Fruit fly (Drosophila melanogaster) whole organism, embryonic: ENCODE measurements around the gene CG13896.

ENCODE experiments used
- ATbp ChIP-seq: fragments of 200-800 bp; sonication (Bioruptor generic); optimal IDR thresholded peaks from 2 replicates; lab custom pipeline; 2017; ENCODE audit warnings: missing biosample characterization, mild to moderate bottlenecking, missing genetic modification characterization, missing genetic modification reagents
- Atf6 ChIP-seq: fragments of 200-800 bp; sonication (Bioruptor generic); IDR thresholded peaks from 2 replicates; pipeline ENCODE4 v1.3.6; 2022; ENCODE audit warnings: missing biosample characterization, missing genetic modification characterization
- CG11504 ChIP-seq: fragments of 200-800 bp; sonication (Bioruptor generic); optimal IDR thresholded peaks from 3 replicates; lab custom pipeline; 2019; ENCODE audit warnings: missing biosample characterization, mild to moderate bottlenecking, missing genetic modification characterization, moderate library complexity
- CG11560 ChIP-seq: fragments of 200-800 bp; sonication (Bioruptor generic); IDR thresholded peaks from 3 replicates; pipeline ENCODE4 v1.3.6; 2022; ENCODE audit warnings: missing biosample characterization, missing genetic modification characterization
- CG12391 ChIP-seq: fragments of 200-800 bp; sonication (Bioruptor generic); optimal IDR thresholded peaks from 3 replicates; lab custom pipeline; 2018; ENCODE audit warnings: missing biosample characterization, mild to moderate bottlenecking, missing genetic modification characterization, moderate library complexity
- CG12769 ChIP-seq: fragments of 200-800 bp; sonication (Bioruptor generic); optimal IDR thresholded peaks from 2 replicates; lab custom pipeline; 2019; ENCODE audit warnings: missing biosample characterization, mild to moderate bottlenecking, missing genetic modification characterization, moderate library complexity
- CG15479 ChIP-seq: fragments of 200-800 bp; sonication (Bioruptor generic); optimal IDR thresholded peaks from 3 replicates; lab custom pipeline; 2019; ENCODE audit warnings: missing biosample characterization, mild to moderate bottlenecking, missing genetic modification characterization, moderate library complexity
- CG16779 ChIP-seq: fragments of 200-800 bp; sonication (Bioruptor generic); IDR thresholded peaks from 2 replicates; pipeline ENCODE4 v1.3.6; 2022; ENCODE audit warnings: missing biosample characterization, missing genetic modification characterization
- CG17328 ChIP-seq: fragments of 200-800 bp; sonication (Bioruptor generic); IDR thresholded peaks from 2 replicates; pipeline ENCODE4 v1.3.6; 2022; ENCODE audit warnings: missing biosample characterization, missing genetic modification characterization
- CG30403 ChIP-seq: fragments of 200-800 bp; sonication (Bioruptor generic); optimal IDR thresholded peaks from 3 replicates; lab custom pipeline; 2016; ENCODE audit warnings: missing biosample characterization, missing genetic modification characterization
- CG4360 ChIP-seq: fragments of 200-800 bp; sonication (Bioruptor generic); IDR thresholded peaks from 2 replicates; pipeline ENCODE4 v1.3.6; 2022; ENCODE audit warnings: missing biosample characterization, missing genetic modification characterization
- CG4404 ChIP-seq: fragments of 200-800 bp; sonication (Bioruptor generic); IDR thresholded peaks from 2 replicates; pipeline ENCODE4 v1.3.6; 2022; ENCODE audit warnings: missing biosample characterization, missing genetic modification characterization
- CG7839 ChIP-seq: fragments of 200-800 bp; sonication (Bioruptor generic); optimal IDR thresholded peaks from 3 replicates; lab custom pipeline; 2018; ENCODE audit warnings: missing biosample characterization, mild to moderate bottlenecking, missing genetic modification characterization, moderate library complexity
- CG8089 ChIP-seq: fragments of 200-800 bp; sonication (Bioruptor generic); optimal IDR thresholded peaks from 3 replicates; lab custom pipeline; 2016; ENCODE audit warnings: missing biosample characterization, missing genetic modification characterization
- CG8281 ChIP-seq: fragments of 200-800 bp; sonication (Bioruptor generic); optimal IDR thresholded peaks from 2 replicates; lab custom pipeline; 2018; ENCODE audit warnings: missing biosample characterization, mild to moderate bottlenecking, missing genetic modification characterization, moderate library complexity
- CHES-1-like ChIP-seq: fragments of 200-800 bp; sonication (Bioruptor generic); optimal IDR thresholded peaks from 2 replicates; lab custom pipeline; 2016; ENCODE audit warnings: missing biosample characterization, missing genetic modification characterization
- CTCF ChIP-seq: fragments of 200-800 bp; sonication (Bioruptor generic); optimal IDR thresholded peaks from 2 replicates; lab custom pipeline; 2017; ENCODE audit warnings: missing biosample characterization, mild to moderate bottlenecking, missing genetic modification characterization, moderate library complexity
- Dip2 ChIP-seq: fragments of 200-800 bp; sonication (Bioruptor generic); IDR thresholded peaks from 2 replicates; pipeline ENCODE4 v1.3.6; 2022; ENCODE audit warnings: missing biosample characterization, missing genetic modification characterization
- Dip3 ChIP-seq: fragments of 200-800 bp; sonication (Bioruptor generic); optimal IDR thresholded peaks from 3 replicates; lab custom pipeline; 2016; ENCODE audit warnings: missing biosample characterization, missing genetic modification characterization
- Eip74EF ChIP-seq, 2 experiments: fragments of 200-800 bp in 1 of 2; fragments of >200 bp in 1 of 2; sonication (Bioruptor generic) in 1 of 2; optimal IDR thresholded peaks; 2 replicates each; lab custom pipeline; 2017 to 2019; ENCODE audit warnings: missing biosample characterization in 2 of 2, missing genetic modification characterization in 2 of 2, mild to moderate bottlenecking in 1 of 2, moderate library complexity in 1 of 2
- PHDP ChIP-seq: fragments of 200-800 bp; sonication (Bioruptor generic); optimal IDR thresholded peaks from 3 replicates; lab custom pipeline; 2018; ENCODE audit warnings: missing biosample characterization, mild to moderate bottlenecking, missing genetic modification characterization, moderate library complexity
- Ssrp ChIP-seq: fragments of 200-800 bp; sonication (Bioruptor generic); optimal IDR thresholded peaks from 2 replicates; lab custom pipeline; 2018; ENCODE audit warnings: missing biosample characterization, mild to moderate bottlenecking, missing genetic modification characterization, moderate library complexity
- Stat92E ChIP-seq, 3 experiments: fragments of >200 bp in 2 of 3; fragments of 200-800 bp in 1 of 3; sonication (Bioruptor generic) in 1 of 3; optimal IDR thresholded peaks; 2 replicates each; lab custom pipeline; 2017 to 2019; ENCODE audit warnings: missing biosample characterization in 3 of 3, missing genetic modification characterization in 3 of 3, mild to moderate bottlenecking in 1 of 3, moderate library complexity in 1 of 3
- br ChIP-seq: fragments of >200 bp; optimal IDR thresholded peaks from 2 replicates; lab custom pipeline; 2017
- bsh ChIP-seq, 2 experiments: fragments of 200-800 bp; sonication (Bioruptor generic); optimal IDR thresholded peaks; 2 replicates each; lab custom pipeline; 2017 to 2018; ENCODE audit warnings: mild to moderate bottlenecking in 2 of 2, missing biosample characterization in 2 of 2, missing genetic modification characterization in 2 of 2, moderate library complexity in 1 of 2
- crp ChIP-seq, 2 experiments: fragments of 200-800 bp; sonication (Bioruptor generic); optimal IDR thresholded peaks; 2 replicates in 1 of 2; 3 replicates in 1 of 2; lab custom pipeline; 2017; ENCODE audit warnings: missing biosample characterization in 2 of 2, missing genetic modification characterization in 2 of 2, mild to moderate bottlenecking in 1 of 2, moderate library complexity in 1 of 2
- eve ChIP-seq, 2 experiments: fragments of >200 bp; optimal IDR thresholded peaks; 2 replicates each; lab custom pipeline; 2017; ENCODE audit warnings: missing biosample characterization in 2 of 2, missing genetic modification characterization in 2 of 2
- exex ChIP-seq: fragments of 200-800 bp; sonication (Bioruptor generic); optimal IDR thresholded peaks from 4 replicates; lab custom pipeline; 2018; ENCODE audit warnings: missing biosample characterization, mild to moderate bottlenecking, missing genetic modification characterization, moderate library complexity
- fd96Cb ChIP-seq: fragments of 200-800 bp; sonication (Bioruptor generic); optimal IDR thresholded peaks from 2 replicates; lab custom pipeline; 2018; ENCODE audit warnings: missing biosample characterization, mild to moderate bottlenecking, missing genetic modification characterization, moderate library complexity
- gcm2 ChIP-seq: fragments of 200-800 bp; sonication (Bioruptor generic); optimal IDR thresholded peaks from 2 replicates; lab custom pipeline; 2016; ENCODE audit warnings: missing biosample characterization, missing genetic modification characterization
- gt ChIP-seq: fragments of 200-800 bp; sonication (Bioruptor generic); IDR thresholded peaks from 2 replicates; pipeline ENCODE4 v1.3.6; 2022; ENCODE audit warnings: missing biosample characterization, missing genetic modification characterization
- hbn ChIP-seq: fragments of 200-800 bp; sonication (Bioruptor generic); IDR thresholded peaks from 2 replicates; pipeline ENCODE4 v1.3.6; 2022; ENCODE audit warnings: missing biosample characterization, missing genetic modification characterization; ENCODE audit not compliant: partially characterized antibody
- lab ChIP-seq: fragments of 200-800 bp; sonication (Bioruptor generic); optimal IDR thresholded peaks from 3 replicates; lab custom pipeline; 2017; ENCODE audit warnings: missing biosample characterization, missing genetic modification characterization, mild to moderate bottlenecking, moderate library complexity, missing genetic modification reagents
- nom ChIP-seq: fragments of 200-800 bp; sonication (Bioruptor generic); optimal IDR thresholded peaks from 2 replicates; lab custom pipeline; 2017; ENCODE audit warnings: missing biosample characterization, missing genetic modification characterization, mild to moderate bottlenecking, moderate library complexity, missing genetic modification reagents
- oc ChIP-seq: fragments of 200-800 bp; sonication (Bioruptor generic); optimal IDR thresholded peaks from 2 replicates; lab custom pipeline; 2018; ENCODE audit warnings: missing biosample characterization, mild to moderate bottlenecking, missing genetic modification characterization, moderate library complexity
- otp ChIP-seq: fragments of 200-800 bp; sonication (Bioruptor generic); IDR thresholded peaks from 3 replicates; pipeline ENCODE4, ENCODE4 v1.3.6; 2022; ENCODE audit warnings: missing biosample characterization, missing genetic modification characterization
- sisA ChIP-seq: fragments of 200-800 bp; sonication (Bioruptor generic); IDR thresholded peaks from 2 replicates; pipeline ENCODE4 v1.3.6; 2022; ENCODE audit warnings: missing biosample characterization, missing genetic modification characterization
- sna ChIP-seq: fragments of 200-800 bp; sonication (Bioruptor generic); IDR thresholded peaks from 2 replicates; pipeline ENCODE4 v1.3.6; 2022; ENCODE audit warnings: missing biosample characterization, missing genetic modification characterization; ENCODE audit not compliant: partially characterized antibody
- tin ChIP-seq: fragments of 200-800 bp; sonication (Bioruptor generic); optimal IDR thresholded peaks from 3 replicates; lab custom pipeline; 2016; ENCODE audit warnings: missing biosample characterization, missing genetic modification characterization
- tll ChIP-seq, 2 experiments: fragments of 200-800 bp in 1 of 2; fragments of >200 bp in 1 of 2; sonication (Bioruptor generic) in 1 of 2; optimal IDR thresholded peaks; 2 replicates each; lab custom pipeline; 2017 to 2019; ENCODE audit warnings: missing biosample characterization in 2 of 2, missing genetic modification characterization in 2 of 2, mild to moderate bottlenecking in 1 of 2, moderate library complexity in 1 of 2
- tup ChIP-seq: fragments of 200-800 bp; sonication (Bioruptor generic); optimal IDR thresholded peaks from 2 replicates; lab custom pipeline; 2016; ENCODE audit warnings: missing biosample characterization, mild to moderate bottlenecking, missing genetic modification characterization, moderate library complexity
- twi ChIP-seq: fragments of 200-800 bp; optimal IDR thresholded peaks from 2 replicates; lab custom pipeline; 2019; ENCODE audit warnings: missing biosample characterization, mild to moderate bottlenecking, missing genetic modification characterization, moderate library complexity
- vvl ChIP-seq: fragments of 200-800 bp; sonication (Bioruptor generic); IDR thresholded peaks from 2 replicates; pipeline ENCODE4 v1.3.6; 2022; ENCODE audit warnings: missing biosample characterization, missing genetic modification characterization
- zen ChIP-seq: fragments of 200-800 bp; sonication (Bioruptor generic); optimal IDR thresholded peaks from 3 replicates; lab custom pipeline; 2018; ENCODE audit warnings: missing biosample characterization, mild to moderate bottlenecking, missing genetic modification characterization, moderate library complexity

CG13896 gene

dm6 chr3L:735948-736347 is 24.3 kb upstream of the CG13896 start (continued):
- peak; percentile 20 for TF ChIP-seq CG11504 (tag; lab: Kevin White, UChicago)
- TF ChIP-seq CG17328 (GFP tag; lab: Robert Waterston, UW), result 0 out of 2 replicates have a peak, but pooled peaks have one; percentile 26
- TF ChIP-seq lab (GFP tag; lab: Kevin White, UChicago), result no peak
- TF ChIP-seq CG7839 (tag; lab: Kevin White, UChicago), result peak; percentile 9
- TF ChIP-seq gcm2 (GFP tag; lab: Kevin White, UChicago), result no peak
- TF ChIP-seq sna (GFP tag; lab: Robert Waterston, UW), result no peak
- peak in 1 of 3 experiments; percentile 6 for TF ChIP-seq Stat92E (GFP tag; optimal IDR thresholded peaks at IDR 0.05; lab: Kevin White, UChicago)
- TF ChIP-seq CG12391 (tag; lab: Kevin White, UChicago), result peak; percentile 10

DNA sequence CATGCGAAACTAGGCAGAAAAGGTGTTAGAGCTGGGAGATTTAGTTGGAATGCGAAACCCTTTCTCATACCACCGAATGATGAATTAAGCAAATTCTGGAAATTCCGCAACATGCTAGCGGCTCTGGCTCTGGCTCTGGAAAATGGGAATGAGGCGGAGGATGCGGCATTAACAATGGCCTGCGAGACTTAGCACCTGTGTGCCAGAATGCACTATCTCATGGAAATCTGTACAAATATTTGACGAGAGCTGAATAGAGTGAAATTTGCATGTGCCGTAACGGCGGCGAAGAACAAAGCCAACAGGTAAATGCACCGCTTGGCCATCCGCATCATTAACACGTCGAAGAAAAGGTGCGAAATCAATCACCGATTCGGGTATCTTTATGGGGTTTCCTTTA is 23.7 kb upstream of the CG13896 start:
- TF ChIP-seq CG11560 (tag; lab: Robert Waterston, UW) (no peak), twi (tag; lab: Kevin White, UChicago) (peak; percentile 35), CG4360 (GFP tag; lab: Robert Waterston, UW) (no peak), otp (GFP tag; lab: Robert Waterston, UW) (0 out of 3 replicates have a peak, but pooled peaks have one; percentile 15), Dip3 (GFP tag; lab: Kevin White, UChicago) (no peak), CG15479 (GFP tag; lab: Kevin White, UChicago) (peak; percentile 58), CG8089 (no peak), tll (GFP tag; optimal IDR thresholded peaks at IDR 0.05; lab: Kevin White, UChicago) (peak in 1 of 2 experiments; percentile 97), br (lab: Kevin White, UChicago) (no peak), gt (GFP tag; lab: Robert Waterston, UW) (peak; percentile 34; the same call in 1 of the 2 replicates), zen (tag; lab: Kevin White, UChicago) (peak; percentile 83)

- TF ChIP-seq CG11504 (tag; lab: Kevin White, UChicago) (peak; percentile 58), crp (GFP tag; optimal IDR thresholded peaks at IDR 0.05; lab: Kevin White, UChicago) (no peak), oc (tag; lab: Kevin White, UChicago) (peak; percentile 43), PHDP (tag; lab: Kevin White, UChicago) (peak; percentile 3), CG8281 (tag; lab: Kevin White, UChicago) (no peak), tin (GFP tag; lab: Kevin White, UChicago) (no peak), CG7839 (tag; lab: Kevin White, UChicago) (peak; percentile 58), nom (GFP tag; lab: Kevin White, UChicago) (no peak), vvl (GFP tag; lab: Robert Waterston, UW) (no peak), Ssrp (peak; percentile 1), CTCF (GFP tag; lab: Kevin White, UChicago) (no peak), exex (tag; lab: Kevin White, UChicago) (no peak), tup (no peak), ATbp (GFP tag; lab: Kevin White, UChicago) (peak; percentile 43), Atf6 (0 out of 2 replicates have a peak, but pooled peaks have one; percentile 31), fd96Cb (tag; lab: Kevin White, UChicago) (peak; percentile 21), bsh (GFP tag; optimal IDR thresholded peaks at IDR 0.05; lab: Kevin White, UChicago) (peak; percentile 6 to 66), Eip74EF (GFP tag; optimal IDR thresholded peaks at IDR 0.05; lab: Kevin White, UChicago) (no peak), eve (GFP tag; optimal IDR thresholded peaks at IDR 0.05; lab: Kevin White, UChicago) (peak in 1 of 2 experiments; percentile 45), Dip2 (GFP tag; lab: Robert Waterston, UW) (no peak), sisA (GFP tag; lab: Robert Waterston, UW) (no peak), hbn (GFP tag; lab: Robert Waterston, UW) (no peak), CHES-1-like (no peak), CG12769 (no peak), CG16779 (GFP tag; lab: Robert Waterston, UW) (no peak), CG4404 (GFP tag; lab: Robert Waterston, UW) (no peak), CG30403 (GFP tag; lab: Kevin White, UChicago) (peak; percentile 42)
These were observed 22.4 kb upstream of the CG13896 start for dm6 chr3L:733845-734697.
